Fruit fly (Drosophila melanogaster) whole organism, pupa: ENCODE measurements around the gene NijA.

Source experiments
- CG13204 ChIP-seq: fragments of 200-800 bp; sonication (Bioruptor generic); optimal IDR thresholded peaks from 2 replicates; lab custom pipeline; 2018; ENCODE audit warnings: missing biosample characterization, mild to moderate bottlenecking, missing genetic modification characterization, moderate library complexity
- CG32121 ChIP-seq: fragments of 200-800 bp; sonication (Bioruptor generic); IDR thresholded peaks from 2 replicates; pipeline ENCODE4 v1.3.6; 2022; ENCODE audit warnings: missing biosample characterization, missing genetic modification characterization
- CG4496 ChIP-seq: fragments of 200-800 bp; sonication (Bioruptor generic); IDR thresholded peaks from 3 replicates; pipeline ENCODE4 v1.3.6; 2022; ENCODE audit warnings: missing biosample characterization, missing genetic modification characterization
- CG8301 ChIP-seq: fragments of 200-800 bp; sonication (Bioruptor generic); optimal IDR thresholded peaks from 2 replicates; lab custom pipeline; 2018; ENCODE audit warnings: missing biosample characterization, mild to moderate bottlenecking, missing genetic modification characterization
- D1 ChIP-seq: fragments of 200-800 bp; sonication (Bioruptor generic); optimal IDR thresholded peaks from 2 replicates; lab custom pipeline; 2018; ENCODE audit warnings: missing biosample characterization, mild to moderate bottlenecking, missing genetic modification characterization, moderate library complexity
- EcR ChIP-seq: fragments of 200-800 bp; sonication (Bioruptor generic); optimal IDR thresholded peaks from 3 replicates; lab custom pipeline; 2019; ENCODE audit warnings: missing biosample characterization, missing genetic modification characterization, mild to moderate bottlenecking, moderate library complexity, missing genetic modification reagents
- Pif1A ChIP-seq: fragments of 200-800 bp; sonication (Bioruptor generic); optimal IDR thresholded peaks from 3 replicates; lab custom pipeline; 2016; ENCODE audit warnings: missing biosample characterization, missing genetic modification characterization
- rn ChIP-seq: fragments of 200-800 bp; sonication (Bioruptor generic); IDR thresholded peaks from 2 replicates; pipeline ENCODE4 v1.3.6; 2022; ENCODE audit warnings: missing biosample characterization, missing genetic modification characterization

DNA sequence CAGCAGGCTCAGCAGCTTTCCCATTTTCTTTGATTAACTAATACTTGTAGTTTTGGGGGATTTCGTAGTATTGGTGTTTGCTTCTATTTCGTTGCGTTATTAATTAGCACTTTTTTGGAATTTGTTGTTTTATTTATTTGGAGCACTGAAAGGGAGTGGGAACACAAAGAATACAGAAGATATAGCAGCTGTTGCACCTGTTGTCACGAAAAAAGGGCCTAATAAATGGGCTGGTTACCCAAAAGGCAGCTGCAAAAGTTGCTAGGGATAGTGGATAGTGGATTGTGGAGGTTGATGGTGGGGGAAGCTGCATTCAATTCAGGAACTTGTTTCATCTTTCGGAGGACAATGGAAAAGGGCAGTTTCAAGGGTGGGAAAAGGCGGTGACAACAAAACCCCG is 37.2 kb downstream of the NijA start:
- TF ChIP-seq CG4496 (GFP tag; lab: Robert Waterston, UW) = no peak
- no peak for TF ChIP-seq EcR (GFP tag; lab: Kevin White, UChicago)
- no peak for TF ChIP-seq rn (GFP tag; lab: Robert Waterston, UW)
- no peak for TF ChIP-seq CG32121 (GFP tag; lab: Robert Waterston, UW)
- TF ChIP-seq D1 (tag; lab: Kevin White, UChicago) = no peak
- no peak for TF ChIP-seq CG8301 (tag; lab: Kevin White, UChicago)
- TF ChIP-seq Pif1A (GFP tag; lab: Kevin White, UChicago) = no peak
- no peak for TF ChIP-seq CG13204 (GFP tag; lab: Kevin White, UChicago)
